Fruit fly (Drosophila melanogaster) whole organism: ENCODE data around the gene HP1e.

ENCODE experiments used
- pan ChIP-seq: fragments of >200 bp; optimal IDR thresholded peaks from 2 replicates; lab custom pipeline; 2017
- psq ChIP-seq: fragments of >200 bp; optimal IDR thresholded peaks from 2 replicates; lab custom pipeline; 2017
- usp ChIP-seq: fragments of >200 bp; optimal IDR thresholded peaks from 2 replicates; lab custom pipeline; 2017; ENCODE audit warnings: missing biosample characterization, missing genetic modification characterization, mixed read lengths

- no peak for TF ChIP-seq usp (GFP tag; lab: Kevin White, UChicago)
- no peak for TF ChIP-seq psq (lab: Kevin White, UChicago)
- no peak for TF ChIP-seq pan (lab: Kevin White, UChicago)
Observed at dm6 chr3R:9351415-9352379, 30.1 kb downstream of the HP1e start.
